Fruit fly (Drosophila melanogaster): Measurements from ENCODE around the gene BigH1.

Gene BigH1

dm6 chr3R:14674762-14675161 is 11.5 kb downstream of the BigH1 start (continued):
- TF ChIP-seq CG9876 (GFP tag; optimal IDR thresholded peaks at IDR 0.05), result no peak
- peak; percentile 25 for TF ChIP-seq CG18599 (GFP tag; optimal IDR thresholded peaks at IDR 0.05)

DNA sequence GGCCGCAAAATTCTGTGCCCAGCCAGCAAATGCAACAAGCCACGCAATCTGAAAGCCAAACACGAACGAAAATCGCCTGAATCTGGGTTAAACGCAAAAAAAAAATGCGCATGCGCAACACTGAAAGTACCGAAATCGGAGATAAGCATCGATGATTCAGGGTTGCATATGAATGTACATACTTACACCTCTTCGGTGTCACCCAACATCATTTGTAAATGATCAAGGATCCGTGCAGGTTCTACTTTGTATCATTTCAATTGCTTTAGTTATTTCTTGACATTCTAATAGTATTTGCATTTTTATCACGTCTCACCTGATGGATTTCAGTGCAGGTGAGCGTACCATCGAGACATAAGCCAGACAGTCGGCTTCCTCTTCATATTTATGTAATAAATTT is 13.8 kb downstream of the BigH1 start:
- peak; percentile 5 for TF ChIP-seq stwl (tag; optimal IDR thresholded peaks at IDR 0.05)
- peak; percentile 1 for TF ChIP-seq D (optimal IDR thresholded peaks at IDR 0.05)
- no peak for TF ChIP-seq D (GFP tag; optimal IDR thresholded peaks at IDR 0.05)
- TF ChIP-seq CG10274 (GFP tag; optimal IDR thresholded peaks at IDR 0.05), result no peak
- no peak for TF ChIP-seq pfk (GFP tag; optimal IDR thresholded peaks at IDR 0.05)
- no peak for TF ChIP-seq CG12942 (GFP tag; optimal IDR thresholded peaks at IDR 0.05)
- no peak for TF ChIP-seq knrl (GFP tag; IDR thresholded peaks at IDR 0.05; ENCODE audit: partially characterized antibody)
- TF ChIP-seq CG2116 (GFP tag; optimal IDR thresholded peaks at IDR 0.05), result peak; percentile 22
- no peak for TF ChIP-seq chinmo (GFP tag; IDR thresholded peaks at IDR 0.05; ENCODE audit: partially characterized antibody)
- TF ChIP-seq CG30020 (tag; optimal IDR thresholded peaks at IDR 0.05), result no peak
- no peak for TF ChIP-seq CG12744 (GFP tag; optimal IDR thresholded peaks at IDR 0.05)
- TF ChIP-seq CG3065 (GFP tag; optimal IDR thresholded peaks at IDR 0.05), result no peak
- TF ChIP-seq danr (GFP tag; IDR thresholded peaks at IDR 0.05), result no peak
- no peak for TF ChIP-seq esg (GFP tag; conservative IDR thresholded peaks at IDR 0.05)
- TF ChIP-seq az2 (GFP tag; optimal IDR thresholded peaks at IDR 0.05), result no peak
- no peak for TF ChIP-seq CG1233 (GFP tag; optimal IDR thresholded peaks at IDR 0.05)
- no peak for TF ChIP-seq ase (GFP tag; IDR thresholded peaks at IDR 0.05)
- TF ChIP-seq CG6813 (GFP tag; optimal IDR thresholded peaks at IDR 0.05), result no peak
- TF ChIP-seq Aef1 (GFP tag; IDR thresholded peaks at IDR 0.05), result no peak
- no peak for TF ChIP-seq Six4 (GFP tag; optimal IDR thresholded peaks at IDR 0.05)
- no peak for TF ChIP-seq CG17359 (tag; optimal IDR thresholded peaks at IDR 0.05)
- no peak for TF ChIP-seq ssp (GFP tag; IDR thresholded peaks at IDR 0.05)
- TF ChIP-seq nerfin-2 (GFP tag; IDR thresholded peaks at IDR 0.05; ENCODE audit: partially characterized antibody), result no peak
- no peak for TF ChIP-seq h (optimal IDR thresholded peaks at IDR 0.05)
- TF ChIP-seq HLH4C (GFP tag; IDR thresholded peaks at IDR 0.05; ENCODE audit: partially characterized antibody), result no peak
- no peak for TF ChIP-seq CG2202 (tag; optimal IDR thresholded peaks at IDR 0.05)

DNA sequence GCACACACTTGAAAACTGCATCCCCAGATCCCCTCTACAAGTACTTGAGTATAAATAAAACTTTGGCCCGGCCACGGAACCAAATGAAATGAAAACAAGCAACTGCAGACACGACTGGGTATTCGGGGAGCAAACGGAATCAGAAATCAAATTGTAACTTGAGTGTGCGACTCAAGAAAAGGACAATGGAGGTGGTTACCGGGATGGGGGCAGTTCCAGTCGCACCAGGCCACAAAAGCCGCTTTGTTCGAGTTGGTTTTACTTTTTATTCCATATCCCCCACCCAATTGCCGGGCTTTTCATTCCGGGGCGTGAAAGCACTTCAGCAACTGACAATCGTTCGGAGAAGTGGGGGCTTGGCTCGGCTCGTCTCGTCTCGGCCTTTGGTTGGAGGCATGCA is 14.6 kb downstream of the BigH1 start:
- no peak for TF ChIP-seq CG6654 (GFP tag; optimal IDR thresholded peaks at IDR 0.05)
- no peak for TF ChIP-seq CG1024 (GFP tag; IDR thresholded peaks at IDR 0.05)
- peak; percentile 27 for TF ChIP-seq sens (GFP tag)

dm6 chr3R:14679381-14680111 is 16.3 kb downstream of the BigH1 start:
- no peak for TF ChIP-seq ara (GFP tag; IDR thresholded peaks at IDR 0.05)
- TF ChIP-seq zf30C (GFP tag; optimal IDR thresholded peaks at IDR 0.05), result peak; percentile 61
- TF ChIP-seq prd (optimal IDR thresholded peaks at IDR 0.05), result no peak
- TF ChIP-seq prd (GFP tag; IDR thresholded peaks at IDR 0.05), result peak; percentile 76
- TF ChIP-seq pros (GFP tag; optimal IDR thresholded peaks at IDR 0.05), result peak; percentile 54
- 0 out of 3 replicates have a peak, but pooled peaks have one; percentile 6 for TF ChIP-seq zfh1 (GFP tag; IDR thresholded peaks at IDR 0.05)
- peak; percentile 96 for TF ChIP-seq D (optimal IDR thresholded peaks at IDR 0.05)
- no peak for TF ChIP-seq D (GFP tag; optimal IDR thresholded peaks at IDR 0.05)
- TF ChIP-seq luna (GFP tag; optimal IDR thresholded peaks at IDR 0.05), result no peak
- TF ChIP-seq CG15479 (GFP tag; optimal IDR thresholded peaks at IDR 0.05), result peak; percentile 57
- no peak for TF ChIP-seq ham (GFP tag; IDR thresholded peaks at IDR 0.05)
- peak; percentile 55; the same call in 1 of the 2 replicates for TF ChIP-seq Xrp1 (GFP tag; IDR thresholded peaks at IDR 0.05)
- TF ChIP-seq CG8765 (GFP tag; IDR thresholded peaks at IDR 0.05), result peak; percentile 40; the same call in 1 of the 2 replicates
- TF ChIP-seq lilli (GFP tag; optimal IDR thresholded peaks at IDR 0.05), result no peak
- peak in 1 of 2 experiments; percentile 100 for TF ChIP-seq tll (GFP tag; optimal IDR thresholded peaks at IDR 0.05)
- TF ChIP-seq CG8944 (GFP tag; optimal IDR thresholded peaks at IDR 0.05), result no peak
- TF ChIP-seq sim (GFP tag; IDR thresholded peaks at IDR 0.05), result no peak
- TF ChIP-seq CG15011 (GFP tag; optimal IDR thresholded peaks at IDR 0.05), result no peak
- peak; percentile 67 for TF ChIP-seq zen (tag; optimal IDR thresholded peaks at IDR 0.05)

Data from whole organism, embryonic.